Worm (Caenorhabditis elegans): ENCODE measurements around the gene clec-56.

Gene clec-56

ce11 chrV:14474099-14474498 is at the start of gene clec-56:
Gene clec-56, plus strand, starts transcription at chrV:14474399.
- TF ChIP-seq lin-14 (GFP tag; optimal IDR thresholded peaks at IDR 0.05) (no peak), F16B12.6 (tag; optimal IDR thresholded peaks at IDR 0.05) (no peak), nhr-28 (tag; optimal IDR thresholded peaks at IDR 0.05) (no peak), jun-1 (tag; optimal IDR thresholded peaks at IDR 0.05) (no peak), grh-1 (GFP tag; IDR thresholded peaks at IDR 0.05) (no peak), hlh-4 (tag; optimal IDR thresholded peaks at IDR 0.05) (no peak), snpc-4 (tag; optimal IDR thresholded peaks at IDR 0.05) (no peak), lin-13 (GFP tag; optimal IDR thresholded peaks at IDR 0.05) (no peak), nhr-19 (GFP tag; conservative IDR thresholded peaks at IDR 0.05) (no peak), nhr-20 (tag; optimal IDR thresholded peaks at IDR 0.05) (no peak), ces-1 (GFP tag; optimal IDR thresholded peaks at IDR 0.05) (no peak), blmp-1 (tag; optimal IDR thresholded peaks at IDR 0.05) (no peak), lin-35 (GFP tag; optimal IDR thresholded peaks at IDR 0.05) (no peak), xbp-1 (tag; optimal IDR thresholded peaks at IDR 0.05) (no peak)

- TF ChIP-seq fkh-4 (tag; optimal IDR thresholded peaks at IDR 0.05; ENCODE audit: borderline replicate concordance), result no peak
- TF ChIP-seq unc-130 (tag; optimal IDR thresholded peaks at IDR 0.05), result peak; percentile 75
- peak; percentile 49 to 58 for TF ChIP-seq efl-1 (optimal IDR thresholded peaks at IDR 0.05)
- peak; percentile 32 to 96 for TF ChIP-seq efl-1 (GFP tag; optimal IDR thresholded peaks at IDR 0.05 in 1 of 2)
- no peak for TF ChIP-seq C04F5.9 (tag; optimal IDR thresholded peaks at IDR 0.05)
- TF ChIP-seq vab-15 (tag; optimal IDR thresholded peaks at IDR 0.05), result no peak
- no peak for TF ChIP-seq mep-1 (tag; optimal IDR thresholded peaks at IDR 0.05)
- TF ChIP-seq nhr-11 (tag; optimal IDR thresholded peaks at IDR 0.05), result peak; percentile 2
- peak in 1 of 2 experiments; percentile 6 for TF ChIP-seq ztf-11 (tag; optimal IDR thresholded peaks at IDR 0.05)
- peak; percentile 3; the same call in 1 of the 2 replicates for TF ChIP-seq isw-1 (GFP tag; IDR thresholded peaks at IDR 0.05)
- TF ChIP-seq nhr-47 (tag; optimal IDR thresholded peaks at IDR 0.05), result peak; percentile 68
- peak; percentile 25 for TF ChIP-seq pax-3 (tag; optimal IDR thresholded peaks at IDR 0.05)
- TF ChIP-seq dpl-1 (GFP tag; optimal IDR thresholded peaks at IDR 0.05), result peak; percentile 35 to 47 (median 41)
- TF ChIP-seq ama-1 (optimal IDR thresholded peaks at IDR 0.05), result no peak
- peak in 1 of 2 experiments; percentile 40 for TF ChIP-seq lsy-2 (tag; optimal IDR thresholded peaks at IDR 0.05)
- peak; percentile 78 for TF ChIP-seq rnt-1 (tag; optimal IDR thresholded peaks at IDR 0.05)
- peak; percentile 23 for TF ChIP-seq C16A3.4 (tag; optimal IDR thresholded peaks at IDR 0.05)
- no peak for TF ChIP-seq fos-1 (tag; optimal IDR thresholded peaks at IDR 0.05)
- peak; percentile 60 for TF ChIP-seq nhr-90 (tag; optimal IDR thresholded peaks at IDR 0.05; ENCODE audit: poor library complexity)
- peak; percentile 15 for TF ChIP-seq lir-3 (tag; optimal IDR thresholded peaks at IDR 0.05; ENCODE audit: poor library complexity)
- TF ChIP-seq skn-1 (tag; optimal IDR thresholded peaks at IDR 0.05), result peak; percentile 74
- TF ChIP-seq nhr-19 (GFP tag; conservative IDR thresholded peaks at IDR 0.05), result peak; percentile 42
- peak; percentile 29 for TF ChIP-seq irx-1 (tag; optimal IDR thresholded peaks at IDR 0.05)
- peak; percentile 15 for TF ChIP-seq sox-4 (tag; optimal IDR thresholded peaks at IDR 0.05)
- peak; percentile 21 for TF ChIP-seq blmp-1 (tag; optimal IDR thresholded peaks at IDR 0.05)
- no peak for TF ChIP-seq fkh-8 (tag; optimal IDR thresholded peaks at IDR 0.05)
- no peak for TF ChIP-seq nhr-71 (tag; optimal IDR thresholded peaks at IDR 0.05)
- peak in 1 of 2 experiments; percentile 54 for TF ChIP-seq lin-35 (GFP tag; optimal IDR thresholded peaks at IDR 0.05)
- peak; percentile 19 for TF ChIP-seq unc-86 (tag; optimal IDR thresholded peaks at IDR 0.05)
- TF ChIP-seq hpl-2 (GFP tag; optimal IDR thresholded peaks at IDR 0.05), result no peak
- peak; percentile 64 for TF ChIP-seq swsn-7 (tag; optimal IDR thresholded peaks at IDR 0.05)
- TF ChIP-seq snpc-4 (tag; optimal IDR thresholded peaks at IDR 0.05), result peak; percentile 57
- TF ChIP-seq nhr-20 (tag; optimal IDR thresholded peaks at IDR 0.05), result peak; percentile 47
- TF ChIP-seq ceh-82 (tag; optimal IDR thresholded peaks at IDR 0.05), result peak in 2 of 3 experiments; percentile 20 to 34
- TF ChIP-seq tbx-2 (tag; optimal IDR thresholded peaks at IDR 0.05), result peak; percentile 42
- TF ChIP-seq unc-30 (tag; optimal IDR thresholded peaks at IDR 0.05), result no peak
- peak; percentile 36 for TF ChIP-seq dsc-1 (tag; optimal IDR thresholded peaks at IDR 0.05)
- peak; percentile 6 for TF ChIP-seq lin-39 (tag; optimal IDR thresholded peaks at IDR 0.05)
- TF ChIP-seq xbp-1 (tag; optimal IDR thresholded peaks at IDR 0.05), result peak; percentile 49
These were observed 49.2 kb upstream of the clec-56 start, which contains the start of gene rrsr-1 for ce11 chrV:14424958-14425492. Gene rrsr-1, minus strand, starts transcription at chrV:14425008.

Measured in whole organism, L1 larva.